Worm (Caenorhabditis elegans): ENCODE data around the gene cdh-9.

DNA sequence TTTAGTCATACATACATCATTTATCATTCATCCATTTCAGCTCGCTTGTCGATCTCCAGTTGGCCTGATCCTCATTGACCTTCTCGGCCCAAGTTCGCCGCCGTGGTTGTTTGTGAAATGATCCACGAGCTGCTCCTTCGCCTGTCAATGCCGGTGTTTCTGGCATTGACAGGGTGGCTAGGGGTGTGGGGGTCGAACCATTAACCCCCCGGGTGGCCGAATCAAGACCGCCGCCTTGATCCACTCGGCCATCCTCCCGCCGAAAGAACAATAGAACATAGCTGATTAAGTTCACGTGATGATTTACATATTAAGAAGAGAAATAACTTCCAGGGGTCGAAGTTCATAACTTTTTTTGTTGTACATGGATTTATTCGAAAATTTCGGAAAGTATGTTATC is 7.4 kb downstream of the cdh-9 start, which contains the start of gene F59C12.4:
- no peak for TF ChIP-seq W03F9.2 (tag; optimal IDR thresholded peaks at IDR 0.05)
- TF ChIP-seq him-1 (tag; optimal IDR thresholded peaks at IDR 0.05), result no peak
